Worm (Caenorhabditis elegans) whole organism, young adult: ENCODE results near the gene str-162.

Experiments used
- F39B2.1 ChIP-seq: fragments of 200-800 bp; sonication (Bioruptor generic); IDR thresholded peaks from 2 replicates; pipeline ENCODE4 v1.3.6; 2022; ENCODE audit warnings: missing genetic modification reagents, missing genetic modification characterization, missing compliant biosample characterization
- F52B5.7 ChIP-seq: sonication (generic microtip); optimal IDR thresholded peaks from 2 replicates; lab custom pipeline; 2016; ENCODE audit warnings: mild to moderate bottlenecking, missing genetic modification characterization, missing compliant biosample characterization
- Y67H2A.10 ChIP-seq: fragments of 200-800 bp; sonication (Bioruptor generic); conservative IDR thresholded peaks from 2 replicates; pipeline ENCODE4 v1.3.6; 2022; ENCODE audit warnings: missing genetic modification reagents, missing genetic modification characterization, missing compliant biosample characterization
- ccch-3 ChIP-seq: fragments of 200-800 bp; sonication (Bioruptor generic); optimal IDR thresholded peaks from 2 replicates; lab custom pipeline; 2018; ENCODE audit warnings: mild to moderate bottlenecking, missing genetic modification characterization, missing compliant biosample characterization
- hmg-1.2 ChIP-seq: fragments of 200-800 bp; sonication (Bioruptor generic); IDR thresholded peaks from 2 replicates; pipeline ENCODE4 v1.3.6; 2022; ENCODE audit warnings: missing genetic modification reagents, missing genetic modification characterization, missing compliant biosample characterization
- mel-28 ChIP-seq: sonication (generic microtip); optimal IDR thresholded peaks from 2 replicates; lab custom pipeline; 2016; ENCODE audit warnings: borderline replicate concordance, mild to moderate bottlenecking, missing genetic modification characterization, missing compliant biosample characterization
- nfya-1 ChIP-seq: sonication (generic microtip); optimal IDR thresholded peaks from 2 replicates; lab custom pipeline; 2017; ENCODE audit warnings: antibody characterized with exemption, missing compliant biosample characterization, missing genetic modification characterization, borderline replicate concordance; ENCODE audit not compliant: insufficient read depth
- nhr-120 ChIP-seq: fragments of 200-800 bp; sonication (Bioruptor generic); IDR thresholded peaks from 2 replicates; pipeline ENCODE4 v1.3.6; 2022; ENCODE audit warnings: missing genetic modification characterization, missing compliant biosample characterization
- pbrm-1 ChIP-seq: fragments of 200-800 bp; sonication (Bioruptor generic); IDR thresholded peaks from 2 replicates; pipeline ENCODE4 v1.3.6; 2022; ENCODE audit warnings: missing genetic modification reagents, missing genetic modification characterization, missing compliant biosample characterization
- unc-62 ChIP-seq: fragments of 150-350 bp; optimal IDR thresholded peaks from 2 replicates; lab custom pipeline; 2014; ENCODE audit warnings: missing biosample characterization, missing genetic modification reagents, missing genetic modification characterization

DNA sequence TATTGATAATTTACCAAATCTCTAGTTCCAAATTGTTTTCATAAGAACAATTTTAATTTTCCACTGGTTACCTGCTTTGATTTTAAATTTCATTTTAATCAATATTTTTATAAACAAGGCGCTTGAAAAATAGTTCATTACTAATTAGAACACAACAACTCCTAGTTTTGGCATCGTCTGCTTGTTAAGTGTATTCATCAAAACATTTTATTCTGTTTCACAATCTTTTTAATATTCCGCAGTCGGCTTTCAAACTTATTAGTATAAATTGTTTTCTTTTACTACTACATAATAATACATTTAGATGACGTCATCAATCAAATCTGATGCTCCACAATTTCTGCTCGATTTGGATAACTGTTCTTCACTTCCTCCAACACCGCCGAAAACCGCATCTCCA, 10.3 kb downstream of the str-162 start, which contains the start of gene pes-1:
- TF ChIP-seq nhr-120 (GFP tag; lab: Robert Waterston, UW) (no peak), unc-62 (no peak), hmg-1.2 (no peak), Y67H2A.10 (no peak), pbrm-1 (no peak), nfya-1 (tag; lab: Kevin White, UChicago) (no peak), ccch-3 (no peak), mel-28 (no peak), F39B2.1 (GFP tag; lab: Robert Waterston, UW) (no peak), F52B5.7 (tag; lab: Kevin White, UChicago) (no peak)
